Fruit fly (Drosophila melanogaster): ENCODE measurements around the gene Rpn5.
A peak's percentile ranks its signal among the peaks of the same experiment; 100 is the strongest.

Rpn5 gene

DNA sequence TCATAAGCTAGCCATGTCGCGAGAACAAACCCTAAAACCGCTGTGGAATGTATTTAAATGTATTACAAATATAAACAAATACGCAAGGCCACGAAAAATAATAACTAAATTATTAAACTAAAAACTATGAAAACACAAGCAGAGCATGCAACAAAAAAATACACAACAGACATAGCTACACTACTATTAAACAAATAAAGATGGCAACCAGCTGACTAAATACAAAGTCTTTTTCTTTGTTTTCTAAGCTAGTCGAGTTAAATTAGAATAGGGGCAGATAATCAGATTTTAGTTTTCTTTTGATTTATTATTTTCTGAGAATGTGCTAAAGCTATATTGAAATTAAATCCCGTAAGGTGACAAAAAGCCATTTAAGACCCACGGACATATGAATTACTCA, 42.6 kb upstream of the Rpn5 start (continued):
- TF ChIP-seq sug (tag; optimal IDR thresholded peaks at IDR 0.05) (peak; percentile 13), CG12299 (tag; optimal IDR thresholded peaks at IDR 0.05) (peak; percentile 46), lab (GFP tag; optimal IDR thresholded peaks at IDR 0.05) (peak; percentile 84), Med (GFP tag) (peak; percentile 55)

DNA sequence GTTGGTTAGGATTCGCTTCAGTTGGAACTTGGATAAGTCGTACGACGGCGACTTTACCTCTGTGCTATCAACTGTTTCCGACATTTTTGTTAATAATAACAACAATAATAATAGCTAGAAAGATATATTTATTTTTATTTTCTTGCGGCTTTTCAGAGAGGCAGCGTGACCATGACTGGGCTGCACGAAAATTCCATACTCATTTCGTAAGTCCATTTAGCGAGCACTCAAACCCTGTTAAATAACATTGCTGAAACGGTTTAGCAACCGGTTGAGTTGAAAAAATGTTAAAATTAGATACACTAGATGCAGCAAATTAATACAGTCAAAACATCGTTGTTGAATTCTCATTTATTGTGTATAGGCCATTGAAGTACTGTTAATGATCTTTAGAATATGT, 34.7 kb upstream of the Rpn5 start, which contains the start of gene Dcps:
TSS of gene Dcps (minus strand) at position 181 of the 400 bp plus-strand sequence.
- TF ChIP-seq knrl (GFP tag; IDR thresholded peaks at IDR 0.05; ENCODE audit: partially characterized antibody) (no peak), CG14965 (GFP tag; optimal IDR thresholded peaks at IDR 0.05; ENCODE audit: borderline replicate concordance) (no peak), MBD-R2 (GFP tag; IDR thresholded peaks at IDR 0.05) (peak; percentile 81), CG9797 (GFP tag; optimal IDR thresholded peaks at IDR 0.05) (peak; percentile 64), CG5180 (GFP tag; optimal IDR thresholded peaks at IDR 0.05) (no peak), Bgb (GFP tag; IDR thresholded peaks at IDR 0.05; ENCODE audit: partially characterized antibody) (0 out of 2 replicates have a peak, but pooled peaks have one; percentile 21), E2f2 (GFP tag; IDR thresholded peaks at IDR 0.05) (peak; percentile 42), dimm (GFP tag; IDR thresholded peaks at IDR 0.05) (no peak), pita (GFP tag; optimal IDR thresholded peaks at IDR 0.05) (peak; percentile 58), Pdp1 (GFP tag; optimal IDR thresholded peaks at IDR 0.05) (peak in 1 of 2 experiments; percentile 83), CG16779 (GFP tag; IDR thresholded peaks at IDR 0.05) (no peak), pzg (GFP tag; optimal IDR thresholded peaks at IDR 0.05) (peak; percentile 75), CG14014 (GFP tag; IDR thresholded peaks at IDR 0.05) (no peak), nmo (GFP tag; optimal IDR thresholded peaks at IDR 0.05) (peak; percentile 7), CG34376 (GFP tag; optimal IDR thresholded peaks at IDR 0.05) (no peak), trem (tag; optimal IDR thresholded peaks at IDR 0.05) (peak; percentile 27), CG4617 (GFP tag; optimal IDR thresholded peaks at IDR 0.05; ENCODE audit: borderline replicate concordance) (peak; percentile 55), gsb-n (tag; optimal IDR thresholded peaks at IDR 0.05) (peak; percentile 61), gfzf (GFP tag; optimal IDR thresholded peaks at IDR 0.05) (peak; percentile 86), CG14710 (tag; optimal IDR thresholded peaks at IDR 0.05) (peak; percentile 30), BEAF-32 (GFP tag; optimal IDR thresholded peaks at IDR 0.05) (peak; percentile 33), CG12659 (GFP tag; optimal IDR thresholded peaks at IDR 0.05) (peak; percentile 4), CG2712 (tag; optimal IDR thresholded peaks at IDR 0.05) (peak; percentile 6), YL-1 (GFP tag; optimal IDR thresholded peaks at IDR 0.05) (peak; percentile 56), unc-4 (GFP tag; IDR thresholded peaks at IDR 0.05; ENCODE audit: partially characterized antibody) (peak; percentile 19; the same call in 1 of the 2 replicates), stwl (tag; optimal IDR thresholded peaks at IDR 0.05) (peak; percentile 58), CG13287 (GFP tag; IDR thresholded peaks at IDR 0.05; ENCODE audit: partially characterized antibody) (peak; percentile 47), Dp (GFP tag; optimal IDR thresholded peaks at IDR 0.05) (peak; percentile 57), MESR4 (GFP tag; optimal IDR thresholded peaks at IDR 0.05) (peak; percentile 26), CG1603 (tag; optimal IDR thresholded peaks at IDR 0.05) (peak; percentile 34), CG15011 (GFP tag; optimal IDR thresholded peaks at IDR 0.05) (no peak), phol (tag; optimal IDR thresholded peaks at IDR 0.05) (peak; percentile 16), Sry-β (GFP tag; optimal IDR thresholded peaks at IDR 0.05) (peak; percentile 39), Lhr (GFP tag; optimal IDR thresholded peaks at IDR 0.05) (peak; percentile 25)

Measured in whole organism, embryonic.